Fruit fly (Drosophila melanogaster): ENCODE results near the gene ERR.

Gene ERR

dm6 chr3L:8153206-8153996, 33.1 kb downstream of the ERR start (continued):
- TF ChIP-seq Hr51 (GFP tag; optimal IDR thresholded peaks at IDR 0.05) = peak in 1 of 2 experiments; percentile 85
- peak; percentile 26 for TF ChIP-seq Side (GFP tag; optimal IDR thresholded peaks at IDR 0.05)
- TF ChIP-seq CG9215 (GFP tag; IDR thresholded peaks at IDR 0.05) = no peak
- no peak for TF ChIP-seq psq (GFP tag; optimal IDR thresholded peaks at IDR 0.05)
- no peak for TF ChIP-seq CrebB (tag; optimal IDR thresholded peaks at IDR 0.05)
- TF ChIP-seq Dad (GFP tag; optimal IDR thresholded peaks at IDR 0.05) = peak; percentile 23
- TF ChIP-seq CG9817 (tag; optimal IDR thresholded peaks at IDR 0.05) = peak; percentile 20
- TF ChIP-seq cwo (GFP tag; optimal IDR thresholded peaks at IDR 0.05) = peak; percentile 7
- TF ChIP-seq sisA (GFP tag; IDR thresholded peaks at IDR 0.05) = peak; percentile 68
- no peak for TF ChIP-seq pb (GFP tag; optimal IDR thresholded peaks at IDR 0.05)
- TF ChIP-seq disco-r (GFP tag; optimal IDR thresholded peaks at IDR 0.05) = no peak
- TF ChIP-seq CG8765 (GFP tag; IDR thresholded peaks at IDR 0.05) = no peak
- peak; percentile 47 for TF ChIP-seq CG11723 (GFP tag; optimal IDR thresholded peaks at IDR 0.05)
- no peak for TF ChIP-seq ftz-f1 (GFP tag; optimal IDR thresholded peaks at IDR 0.05)
- peak; percentile 53; the same call in 1 of the 3 replicates for TF ChIP-seq CG6175 (GFP tag; IDR thresholded peaks at IDR 0.05)
- TF ChIP-seq CG12155 (GFP tag; optimal IDR thresholded peaks at IDR 0.05) = no peak
- TF ChIP-seq tup (GFP tag; optimal IDR thresholded peaks at IDR 0.05) = no peak
- TF ChIP-seq ATbp (GFP tag; optimal IDR thresholded peaks at IDR 0.05) = peak; percentile 58
- no peak for TF ChIP-seq hth (optimal IDR thresholded peaks at IDR 0.05)
- TF ChIP-seq slbo (GFP tag; IDR thresholded peaks at IDR 0.05) = peak; percentile 51
- no peak for TF ChIP-seq klu (GFP tag; IDR thresholded peaks at IDR 0.05)
- no peak for TF ChIP-seq slp2 (GFP tag; optimal IDR thresholded peaks at IDR 0.05)
- TF ChIP-seq mirr (GFP tag; optimal IDR thresholded peaks at IDR 0.05) = no peak
- peak in 1 of 2 experiments; percentile 62 for TF ChIP-seq eve (GFP tag; optimal IDR thresholded peaks at IDR 0.05)
- TF ChIP-seq CG7357 (GFP tag; IDR thresholded peaks at IDR 0.05) = no peak
- peak; percentile 37 for TF ChIP-seq CG16863 (GFP tag; optimal IDR thresholded peaks at IDR 0.05)
- peak; percentile 30 for TF ChIP-seq CG18619 (GFP tag; optimal IDR thresholded peaks at IDR 0.05)
- no peak for TF ChIP-seq inv (GFP tag; IDR thresholded peaks at IDR 0.05; ENCODE audit: partially characterized antibody)
- no peak for TF ChIP-seq yki (optimal IDR thresholded peaks at IDR 0.05)
- no peak for TF ChIP-seq CG6683 (GFP tag; optimal IDR thresholded peaks at IDR 0.05)
- peak; percentile 61 for TF ChIP-seq D19A (tag; optimal IDR thresholded peaks at IDR 0.05)
- peak; percentile 56 for TF ChIP-seq CG4820 (GFP tag; optimal IDR thresholded peaks at IDR 0.05)
- peak; percentile 41 for TF ChIP-seq CG1602 (GFP tag; optimal IDR thresholded peaks at IDR 0.05)
- TF ChIP-seq dati (GFP tag; IDR thresholded peaks at IDR 0.05) = no peak
- peak; percentile 51; the same call in 1 of the 2 replicates for TF ChIP-seq CG1024 (GFP tag; IDR thresholded peaks at IDR 0.05)
- TF ChIP-seq ttk (GFP tag; IDR thresholded peaks at IDR 0.05) = peak; percentile 66; the same call in 1 of the 2 replicates
- no peak for TF ChIP-seq sens-2 (GFP tag; IDR thresholded peaks at IDR 0.05)
- TF ChIP-seq hbn (GFP tag; IDR thresholded peaks at IDR 0.05; ENCODE audit: partially characterized antibody) = no peak
- TF ChIP-seq ab (GFP tag; optimal IDR thresholded peaks at IDR 0.05) = peak; percentile 1
- TF ChIP-seq CG5180 (GFP tag; optimal IDR thresholded peaks at IDR 0.05) = peak; percentile 49
- no peak for TF ChIP-seq ro (GFP tag; IDR thresholded peaks at IDR 0.05)
- peak; percentile 44 for TF ChIP-seq CG9609 (GFP tag; optimal IDR thresholded peaks at IDR 0.05)
- peak; percentile 39; the same call in 1 of the 2 replicates for TF ChIP-seq wor (GFP tag; IDR thresholded peaks at IDR 0.05)
- TF ChIP-seq Aef1 (GFP tag; IDR thresholded peaks at IDR 0.05) = peak; percentile 46; the same call in 1 of the 3 replicates
- no peak for TF ChIP-seq dmrt11E (tag; optimal IDR thresholded peaks at IDR 0.05)
- TF ChIP-seq crol (GFP tag; IDR thresholded peaks at IDR 0.05) = no peak
- TF ChIP-seq Xrp1 (GFP tag; IDR thresholded peaks at IDR 0.05) = peak; percentile 47; the same call in 1 of the 2 replicates
- peak; percentile 3 for TF ChIP-seq CG4854 (GFP tag; optimal IDR thresholded peaks at IDR 0.05)
- peak; percentile 27 for TF ChIP-seq jumu (GFP tag; optimal IDR thresholded peaks at IDR 0.05)
- TF ChIP-seq TFAM (GFP tag; optimal IDR thresholded peaks at IDR 0.05) = no peak
- peak; percentile 92 for TF ChIP-seq sens (GFP tag)

Measured in whole organism, embryonic.